Worm (Caenorhabditis elegans) whole organism, mixed stage, embryonic: ENCODE results near the gene F38H4.6.

ENCODE experiments used
- ces-1 ChIP-seq: fragments of 150-350 bp; optimal IDR thresholded peaks from 2 replicates; lab custom pipeline; 2014; ENCODE audit warnings: missing biosample characterization, missing genetic modification reagents, missing genetic modification characterization
- elt-3 ChIP-seq: fragments of 150-350 bp; optimal IDR thresholded peaks from 2 replicates; lab custom pipeline; 2014; ENCODE audit warnings: missing biosample characterization, missing genetic modification characterization
- nhr-12 ChIP-seq: fragments of 150-350 bp; optimal IDR thresholded peaks from 2 replicates; lab custom pipeline; 2014; ENCODE audit warnings: missing biosample characterization, missing genetic modification characterization
- nhr-2 ChIP-seq: fragments of 150-350 bp; optimal IDR thresholded peaks from 2 replicates; lab custom pipeline; 2014; ENCODE audit warnings: missing biosample characterization, missing genetic modification characterization
- nhr-28 ChIP-seq: fragments of 150-350 bp; optimal IDR thresholded peaks from 2 replicates; lab custom pipeline; 2014; ENCODE audit warnings: missing biosample characterization, missing genetic modification characterization
- snpc-4 ChIP-seq: fragments of 150-350 bp; optimal IDR thresholded peaks from 2 replicates; lab custom pipeline; 2014; ENCODE audit warnings: missing biosample characterization, missing genetic modification characterization
- unc-62 ChIP-seq: fragments of 150-350 bp; optimal IDR thresholded peaks from 2 replicates; lab custom pipeline; 2014; ENCODE audit warnings: missing biosample characterization, missing genetic modification reagents, missing genetic modification characterization

- TF ChIP-seq ces-1 (no peak), unc-62 (GFP tag; lab: Kevin White, UChicago) (no peak), nhr-2 (tag; lab: Kevin White, UChicago) (no peak), nhr-12 (no peak), elt-3 (no peak), nhr-28 (tag; lab: Kevin White, UChicago) (no peak), snpc-4 (no peak)
These were observed 46.6 kb downstream of the F38H4.6 start, which contains the start of gene dyf-18 for ce11 chrIV:11801078-11801477.
